Fruit fly (Drosophila melanogaster): ENCODE data around the gene CG4598.
A peak's percentile ranks its signal among the peaks of the same experiment; 100 is the strongest.

Gene CG4598

DNA sequence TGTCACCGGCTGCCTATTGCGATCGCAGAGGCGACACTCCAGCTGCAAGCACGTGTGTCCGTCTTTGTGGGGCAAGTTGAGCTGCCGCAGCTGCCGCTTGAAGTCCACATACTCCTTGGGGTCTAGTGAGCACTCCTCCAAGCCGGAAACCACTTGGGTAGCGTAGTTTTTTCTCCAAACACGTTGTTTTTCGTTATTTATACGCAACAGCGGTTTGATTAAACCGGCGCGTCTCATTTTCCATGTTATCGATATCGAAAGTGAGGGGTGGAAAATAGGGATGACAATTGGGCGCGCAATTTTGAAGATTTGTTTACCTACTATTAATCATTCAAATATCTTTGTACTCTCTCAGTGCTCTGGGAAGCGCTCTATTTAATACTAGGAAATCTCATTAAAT lies 25.2 kb upstream of the CG4598 start, which contains the start of gene mtDNA-helicase:
TSS of gene mtDNA-helicase (minus strand) at position 264 of the 400 bp plus-strand sequence.
- TF ChIP-seq Crg-1 (GFP tag; optimal IDR thresholded peaks at IDR 0.05) (peak; percentile 9), Clk (GFP tag; optimal IDR thresholded peaks at IDR 0.05) (no peak), CG11617 (GFP tag; optimal IDR thresholded peaks at IDR 0.05) (no peak), CG5204 (GFP tag; optimal IDR thresholded peaks at IDR 0.05) (no peak), cic (GFP tag; optimal IDR thresholded peaks at IDR 0.05) (no peak), CG12768 (GFP tag; optimal IDR thresholded peaks at IDR 0.05) (no peak), CG1620 (GFP tag; optimal IDR thresholded peaks at IDR 0.05) (no peak), Hr96 (GFP tag; optimal IDR thresholded peaks at IDR 0.05) (no peak), tj (GFP tag; optimal IDR thresholded peaks at IDR 0.05) (no peak), CG33017 (tag; optimal IDR thresholded peaks at IDR 0.05) (no peak), cnc (optimal IDR thresholded peaks at IDR 0.05) (no peak), CG7101 (tag; optimal IDR thresholded peaks at IDR 0.05) (no peak), ovo (GFP tag; optimal IDR thresholded peaks at IDR 0.05) (no peak), toe (GFP tag; optimal IDR thresholded peaks at IDR 0.05) (no peak), kay (GFP tag; ENCODE audit: borderline replicate concordance) (no peak), Mnt (GFP tag; optimal IDR thresholded peaks at IDR 0.05) (peak; percentile 80), CG14711 (tag; optimal IDR thresholded peaks at IDR 0.05) (no peak), CG7045 (GFP tag; optimal IDR thresholded peaks at IDR 0.05) (no peak), bab1 (GFP tag; optimal IDR thresholded peaks at IDR 0.05) (peak; percentile 13)

- TF ChIP-seq CG1620 (GFP tag; optimal IDR thresholded peaks at IDR 0.05) = no peak
- no peak for TF ChIP-seq bab1 (GFP tag; optimal IDR thresholded peaks at IDR 0.05)
- no peak for TF ChIP-seq CG7101 (tag; optimal IDR thresholded peaks at IDR 0.05)
- no peak for TF ChIP-seq Mnt (GFP tag; optimal IDR thresholded peaks at IDR 0.05)
- no peak for TF ChIP-seq cic (GFP tag; optimal IDR thresholded peaks at IDR 0.05)
- no peak for TF ChIP-seq CG14711 (tag; optimal IDR thresholded peaks at IDR 0.05)
- no peak for TF ChIP-seq tj (GFP tag; optimal IDR thresholded peaks at IDR 0.05)
- TF ChIP-seq CG33017 (tag; optimal IDR thresholded peaks at IDR 0.05) = no peak
- TF ChIP-seq pad (GFP tag; optimal IDR thresholded peaks at IDR 0.05) = no peak
- TF ChIP-seq toe (GFP tag; optimal IDR thresholded peaks at IDR 0.05) = no peak
- no peak for TF ChIP-seq cnc (optimal IDR thresholded peaks at IDR 0.05)
- no peak for TF ChIP-seq CG7045 (GFP tag; optimal IDR thresholded peaks at IDR 0.05)
- no peak for TF ChIP-seq CG12768 (GFP tag; optimal IDR thresholded peaks at IDR 0.05)
- TF ChIP-seq Crg-1 (GFP tag; optimal IDR thresholded peaks at IDR 0.05) = no peak
- TF ChIP-seq Clk (GFP tag; optimal IDR thresholded peaks at IDR 0.05) = no peak
- no peak for TF ChIP-seq CG11617 (GFP tag; optimal IDR thresholded peaks at IDR 0.05)
- TF ChIP-seq kay (GFP tag; ENCODE audit: borderline replicate concordance) = no peak
These were observed 24.2 kb upstream of the CG4598 start for dm6 chr2L:9894193-9894592.

- peak; percentile 100 for TF ChIP-seq Mnt (GFP tag; optimal IDR thresholded peaks at IDR 0.05)
- peak; percentile 81 for TF ChIP-seq CG7101 (tag; optimal IDR thresholded peaks at IDR 0.05)
- peak; percentile 19 for TF ChIP-seq cic (GFP tag; optimal IDR thresholded peaks at IDR 0.05)
- peak; percentile 44 for TF ChIP-seq Hr96 (GFP tag; optimal IDR thresholded peaks at IDR 0.05)
- peak; percentile 83 for TF ChIP-seq bab1 (GFP tag; optimal IDR thresholded peaks at IDR 0.05)
- no peak for TF ChIP-seq toe (GFP tag; optimal IDR thresholded peaks at IDR 0.05)
- TF ChIP-seq pad (GFP tag; optimal IDR thresholded peaks at IDR 0.05) = peak; percentile 48
- no peak for TF ChIP-seq kay (GFP tag; ENCODE audit: borderline replicate concordance)
- peak; percentile 18 for TF ChIP-seq ovo (GFP tag; optimal IDR thresholded peaks at IDR 0.05)
- peak; percentile 69 for TF ChIP-seq Crg-1 (GFP tag; optimal IDR thresholded peaks at IDR 0.05)
- peak; percentile 33 for TF ChIP-seq CG1620 (GFP tag; optimal IDR thresholded peaks at IDR 0.05)
- TF ChIP-seq CG11617 (GFP tag; optimal IDR thresholded peaks at IDR 0.05) = peak; percentile 87
- TF ChIP-seq CG7045 (GFP tag; optimal IDR thresholded peaks at IDR 0.05) = peak; percentile 38
- peak; percentile 71 for TF ChIP-seq CG14711 (tag; optimal IDR thresholded peaks at IDR 0.05)
- peak; percentile 73 for TF ChIP-seq tj (GFP tag; optimal IDR thresholded peaks at IDR 0.05)
- TF ChIP-seq CG12768 (GFP tag; optimal IDR thresholded peaks at IDR 0.05) = no peak
- TF ChIP-seq Clk (GFP tag; optimal IDR thresholded peaks at IDR 0.05) = no peak
- TF ChIP-seq cnc (optimal IDR thresholded peaks at IDR 0.05) = no peak
- peak; percentile 71 for TF ChIP-seq CG33017 (tag; optimal IDR thresholded peaks at IDR 0.05)
- TF ChIP-seq CG5204 (GFP tag; optimal IDR thresholded peaks at IDR 0.05) = no peak
These were observed 23.5 kb upstream of the CG4598 start, which contains the start of gene Bka for dm6 chr2L:9894871-9895364. Gene Bka (plus strand): TSS chr2L:9895287.

DNA sequence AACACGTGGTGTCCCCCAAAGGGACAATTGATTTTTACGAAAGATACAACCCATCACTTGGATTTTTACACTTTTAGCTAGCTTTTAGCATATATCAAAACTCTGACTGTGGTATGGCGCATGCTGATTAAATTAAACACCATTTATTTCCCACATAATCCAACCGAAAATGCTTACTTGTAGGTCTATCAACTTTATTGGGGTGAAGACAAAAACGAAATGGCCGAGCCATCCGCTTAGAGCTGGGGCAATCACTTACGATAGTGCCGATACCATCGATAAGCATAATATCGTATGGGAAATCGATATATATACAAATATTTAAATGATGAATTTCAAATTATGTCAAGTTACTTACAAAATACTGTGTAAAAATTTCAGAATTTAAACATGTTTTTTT lies 21.1 kb upstream of the CG4598 start, which contains the start of gene RpS2:
TSS of gene RpS2 (minus strand) at position 257 of the 400 bp plus-strand sequence.
- TF ChIP-seq CG11617 (GFP tag; optimal IDR thresholded peaks at IDR 0.05) (peak; percentile 69), kay (GFP tag; ENCODE audit: borderline replicate concordance) (no peak), CG1620 (GFP tag; optimal IDR thresholded peaks at IDR 0.05) (peak; percentile 49), CG7045 (GFP tag; optimal IDR thresholded peaks at IDR 0.05) (peak; percentile 6), Hr96 (GFP tag; optimal IDR thresholded peaks at IDR 0.05) (peak; percentile 69), Crg-1 (GFP tag; optimal IDR thresholded peaks at IDR 0.05) (peak; percentile 79), CG7101 (tag; optimal IDR thresholded peaks at IDR 0.05) (peak; percentile 74), toe (GFP tag; optimal IDR thresholded peaks at IDR 0.05) (no peak), tj (GFP tag; optimal IDR thresholded peaks at IDR 0.05) (peak; percentile 32), CG5204 (GFP tag; optimal IDR thresholded peaks at IDR 0.05) (no peak), CG14711 (tag; optimal IDR thresholded peaks at IDR 0.05) (peak; percentile 65), CG33017 (tag; optimal IDR thresholded peaks at IDR 0.05) (peak; percentile 67), Clk (GFP tag; optimal IDR thresholded peaks at IDR 0.05) (no peak), pad (GFP tag; optimal IDR thresholded peaks at IDR 0.05) (peak; percentile 35), Mnt (GFP tag; optimal IDR thresholded peaks at IDR 0.05) (peak; percentile 97), bab1 (GFP tag; optimal IDR thresholded peaks at IDR 0.05) (peak; percentile 68), CG12768 (GFP tag; optimal IDR thresholded peaks at IDR 0.05) (peak; percentile 28)

dm6 chr2L:9903028-9903427 lies 15.4 kb upstream of the CG4598 start, which contains the start of gene Muc30E:
Gene Muc30E (minus strand): TSS chr2L:9903128.
- TF ChIP-seq CG11617 (GFP tag; optimal IDR thresholded peaks at IDR 0.05) (no peak), tj (GFP tag; optimal IDR thresholded peaks at IDR 0.05) (no peak), CG1620 (GFP tag; optimal IDR thresholded peaks at IDR 0.05) (no peak), ovo (GFP tag; optimal IDR thresholded peaks at IDR 0.05) (no peak), bab1 (GFP tag; optimal IDR thresholded peaks at IDR 0.05) (no peak), CG5204 (GFP tag; optimal IDR thresholded peaks at IDR 0.05) (no peak), CG7101 (tag; optimal IDR thresholded peaks at IDR 0.05) (no peak), CG12768 (GFP tag; optimal IDR thresholded peaks at IDR 0.05) (no peak)
